Fruit fly (Drosophila melanogaster) Kc167 (cell line): ENCODE data around the gene CG10845.

Source experiments
- Myc ChIP-seq: fragments of >200 bp; optimal IDR thresholded peaks from 2 replicates; lab custom pipeline; 2017; ENCODE audit warnings: missing external identifiers
- h ChIP-seq: fragments of >200 bp; optimal IDR thresholded peaks from 3 replicates; lab custom pipeline; 2018; ENCODE audit warnings: missing external identifiers
- insv ChIP-seq: fragments of >200 bp; optimal IDR thresholded peaks from 3 replicates; lab custom pipeline; 2018; ENCODE audit warnings: missing external identifiers
- psq ChIP-seq: fragments of >200 bp; optimal IDR thresholded peaks from 2 replicates; lab custom pipeline; 2017; ENCODE audit warnings: missing external identifiers

DNA sequence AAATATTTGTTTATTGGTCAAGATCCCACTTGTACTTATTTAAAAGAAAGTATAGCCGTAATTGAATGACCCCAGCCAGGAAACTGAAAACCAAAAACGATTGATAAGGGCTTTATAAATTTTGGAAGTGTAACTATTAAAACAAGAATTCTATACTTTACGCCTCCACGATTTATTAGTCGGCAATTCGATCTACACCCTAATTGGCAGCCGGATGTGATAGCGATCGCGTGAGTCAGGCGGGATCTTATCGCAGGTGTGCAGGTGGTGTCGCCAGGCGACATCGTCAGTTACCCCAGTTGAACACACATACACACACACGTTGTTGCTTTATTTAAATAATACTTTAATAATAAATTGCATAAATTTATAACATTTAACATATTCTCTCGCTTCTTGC, 33.6 kb downstream of the CG10845 start:
- TF ChIP-seq Myc (lab: Kevin White, UChicago) (no peak), psq (lab: Kevin White, UChicago) (no peak), insv (lab: Kevin White, UChicago) (no peak), h (lab: Kevin White, UChicago) (no peak)
